Fruit fly (Drosophila melanogaster): ENCODE data around the gene Cpr72Ec.
A peak's percentile ranks its signal among the peaks of the same experiment; 100 is the strongest.

- no peak for TF ChIP-seq Myc (optimal IDR thresholded peaks at IDR 0.05)
- TF ChIP-seq fru (GFP tag; optimal IDR thresholded peaks at IDR 0.05), result no peak
- no peak for TF ChIP-seq Dfd (GFP tag; optimal IDR thresholded peaks at IDR 0.05)
- no peak for TF ChIP-seq dl (GFP tag; optimal IDR thresholded peaks at IDR 0.05; ENCODE audit: insufficient read depth in 1 of 2, partially characterized antibody in 2 of 2)
- TF ChIP-seq usp (GFP tag; optimal IDR thresholded peaks at IDR 0.05), result no peak
- TF ChIP-seq brk (GFP tag; optimal IDR thresholded peaks at IDR 0.05), result no peak
- no peak for TF ChIP-seq pan (optimal IDR thresholded peaks at IDR 0.05)
- TF ChIP-seq Vsx2 (GFP tag; optimal IDR thresholded peaks at IDR 0.05; ENCODE audit: partially characterized antibody), result no peak
- TF ChIP-seq HLH106 (tag; optimal IDR thresholded peaks at IDR 0.05), result no peak
- TF ChIP-seq rgr (GFP tag; optimal IDR thresholded peaks at IDR 0.05), result no peak
- TF ChIP-seq CG32264 (GFP tag; optimal IDR thresholded peaks at IDR 0.05), result no peak
- TF ChIP-seq woc (GFP tag; optimal IDR thresholded peaks at IDR 0.05), result no peak
- no peak for TF ChIP-seq br (GFP tag; optimal IDR thresholded peaks at IDR 0.05)
- peak; percentile 50 for TF ChIP-seq sv (GFP tag; optimal IDR thresholded peaks at IDR 0.05)
These were observed 38.8 kb downstream of the Cpr72Ec start, which contains the start of gene CG13058 for dm6 chr3L:16328207-16328891.

Measured in whole organism, wandering third instar larva.